Worm (Caenorhabditis elegans) whole organism, L4/young adult: ENCODE measurements around the gene str-139.

Experiments used
- dao-5 ChIP-seq: sonication (generic microtip); optimal IDR thresholded peaks from 2 replicates; lab custom pipeline; 2016; ENCODE audit warnings: missing genotype, missing genetic modification characterization, moderate library complexity, missing compliant biosample characterization
- him-1 ChIP-seq: sonication (generic microtip); optimal IDR thresholded peaks from 2 replicates; lab custom pipeline; 2016; ENCODE audit warnings: missing genotype, missing genetic modification reagents, missing genetic modification characterization, missing compliant biosample characterization

DNA sequence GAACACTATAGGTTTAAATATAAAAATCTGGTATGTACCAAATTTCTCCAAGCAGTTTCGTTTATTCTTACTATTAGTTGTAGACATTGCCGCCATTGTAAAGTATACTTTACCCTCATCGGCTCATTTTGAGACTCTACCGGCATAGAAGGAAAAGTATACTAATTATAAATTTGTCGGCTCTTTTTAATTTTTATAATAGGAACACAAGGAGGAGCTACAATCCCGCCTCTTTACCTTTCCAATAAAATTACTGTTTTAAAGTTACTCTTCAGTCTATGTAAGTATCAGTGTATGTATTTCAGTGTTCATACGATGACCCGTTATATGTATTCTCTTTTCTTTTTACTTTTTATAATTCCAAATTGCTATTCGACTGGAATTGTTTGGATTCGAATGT lies 37.3 kb upstream of the str-139 start, which contains the start of gene sdz-23:
- TF ChIP-seq him-1 (no peak), dao-5 (tag; lab: Kevin White, UChicago) (no peak)
